Worm (Caenorhabditis elegans) whole organism, mixed stage, embryonic: ENCODE data around the gene fnta-1.

Experiments used
- elt-3 ChIP-seq: fragments of 150-350 bp; optimal IDR thresholded peaks from 2 replicates; lab custom pipeline; 2014; ENCODE audit warnings: missing biosample characterization, missing genetic modification characterization
- pha-4 ChIP-seq: fragments of 150-350 bp; optimal IDR thresholded peaks from 2 replicates; lab custom pipeline; 2018; ENCODE audit warnings: missing biosample characterization, missing genetic modification reagents, missing genetic modification characterization
- snpc-4 ChIP-seq: fragments of 150-350 bp; optimal IDR thresholded peaks from 2 replicates; lab custom pipeline; 2014; ENCODE audit warnings: missing biosample characterization, missing genetic modification characterization
- unc-62 ChIP-seq: fragments of 150-350 bp; optimal IDR thresholded peaks from 2 replicates; lab custom pipeline; 2014; ENCODE audit warnings: missing biosample characterization, missing genetic modification reagents, missing genetic modification characterization

DNA sequence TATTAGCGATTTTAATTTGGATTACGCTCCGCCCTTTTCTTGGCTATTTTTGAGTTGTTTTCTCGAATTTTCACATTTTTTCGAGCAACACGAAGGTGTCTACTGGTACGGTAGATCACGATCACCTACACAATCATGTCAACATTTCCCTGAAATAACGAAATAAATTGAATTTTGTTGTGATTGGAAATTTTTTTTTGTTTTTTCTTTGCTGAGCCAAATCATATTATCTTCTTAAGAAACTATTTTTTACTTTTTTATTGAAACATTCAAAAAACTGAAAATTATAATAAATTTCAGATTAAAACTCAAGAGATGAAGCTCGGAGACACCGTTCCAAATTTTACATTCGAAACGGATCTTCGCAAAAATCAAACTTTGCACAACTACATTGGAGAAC, 21.9 kb downstream of the fnta-1 start, which contains the start of gene prdx-6:
- TF ChIP-seq elt-3 (tag; lab: Kevin White, UChicago) (no peak), pha-4 (tag; lab: Kevin White, UChicago) (no peak), unc-62 (no peak), snpc-4 (tag; lab: Kevin White, UChicago) (no peak)
